Worm (Caenorhabditis elegans) whole organism, late embryonic: Measurements from ENCODE around the gene F23F1.5.
A peak's percentile ranks its signal among the peaks of the same experiment; 100 is the strongest.

ENCODE experiments used
- C08G9.2 ChIP-seq: sonication (generic microtip); optimal IDR thresholded peaks from 2 replicates; lab custom pipeline; 2016; ENCODE audit warnings: mild to moderate bottlenecking, missing genetic modification characterization, moderate library complexity, missing compliant biosample characterization
- C38D4.7 ChIP-seq: fragments of 200-800 bp; sonication (Bioruptor generic); optimal IDR thresholded peaks from 2 replicates; lab custom pipeline; 2018; ENCODE audit warnings: mild to moderate bottlenecking, missing genetic modification characterization, moderate library complexity, missing compliant biosample characterization
- F13H6.1 ChIP-seq: sonication (generic microtip); optimal IDR thresholded peaks from 2 replicates; lab custom pipeline; 2016; ENCODE audit warnings: missing genetic modification characterization, missing compliant biosample characterization
- K09A11.1 ChIP-seq: sonication (generic microtip); optimal IDR thresholded peaks from 2 replicates; lab custom pipeline; 2017; ENCODE audit warnings: antibody characterized with exemption, mild to moderate bottlenecking, missing genetic modification characterization, missing compliant biosample characterization; ENCODE audit not compliant: insufficient read depth
- Y22D7AL.16 ChIP-seq: sonication (generic microtip); optimal IDR thresholded peaks from 2 replicates; lab custom pipeline; 2016; ENCODE audit warnings: missing genetic modification characterization, missing compliant biosample characterization
- ahr-1 ChIP-seq: sonication (generic microtip); optimal IDR thresholded peaks from 2 replicates; lab custom pipeline; 2016; ENCODE audit warnings: missing genetic modification characterization, missing compliant biosample characterization
- ama-1 ChIP-seq: fragments of 150-350 bp; optimal IDR thresholded peaks from 2 replicates; lab custom pipeline; 2014
- ceh-14 ChIP-seq: sonication (generic microtip); optimal IDR thresholded peaks from 2 replicates; lab custom pipeline; 2016; ENCODE audit warnings: missing genotype, missing genetic modification characterization, missing compliant biosample characterization
- ceh-18 ChIP-seq: sonication (generic microtip); optimal IDR thresholded peaks from 2 replicates; lab custom pipeline; 2016; ENCODE audit warnings: missing genetic modification characterization, missing compliant biosample characterization
- ceh-19 ChIP-seq: fragments of 200-800 bp; sonication (Bioruptor generic); optimal IDR thresholded peaks from 2 replicates; lab custom pipeline; 2018; ENCODE audit warnings: mild to moderate bottlenecking, missing genetic modification characterization, missing compliant biosample characterization
- ceh-22 ChIP-seq: sonication (generic microtip); optimal IDR thresholded peaks from 2 replicates; lab custom pipeline; 2017; ENCODE audit warnings: missing biosample characterization, missing genetic modification characterization
- ceh-24 ChIP-seq: sonication (generic microtip); optimal IDR thresholded peaks from 2 replicates; lab custom pipeline; 2016; ENCODE audit warnings: mild to moderate bottlenecking, missing genetic modification characterization, missing compliant biosample characterization
- ceh-31 ChIP-seq: sonication (generic microtip); optimal IDR thresholded peaks from 2 replicates; lab custom pipeline; 2016; ENCODE audit warnings: missing genetic modification characterization, missing compliant biosample characterization
- ceh-34 ChIP-seq: sonication (generic microtip); optimal IDR thresholded peaks from 2 replicates; lab custom pipeline; 2016; ENCODE audit warnings: mild to moderate bottlenecking, missing genetic modification characterization, missing compliant biosample characterization
- ceh-45 ChIP-seq: fragments of 200-800 bp; sonication (Bioruptor generic); IDR thresholded peaks from 2 replicates; pipeline ENCODE4 v1.3.6; 2022; ENCODE audit warnings: missing genetic modification reagents, missing genetic modification characterization, missing compliant biosample characterization
- ceh-6 ChIP-seq: fragments of 200-800 bp; sonication (Bioruptor generic); optimal IDR thresholded peaks from 2 replicates; lab custom pipeline; 2018; ENCODE audit warnings: mild to moderate bottlenecking, missing genetic modification characterization, missing compliant biosample characterization
- che-1 ChIP-seq: sonication (generic microtip); optimal IDR thresholded peaks from 2 replicates; lab custom pipeline; 2016; ENCODE audit warnings: mild to moderate bottlenecking, missing genetic modification characterization, missing compliant biosample characterization
- dmd-4 ChIP-seq: sonication (generic microtip); optimal IDR thresholded peaks from 2 replicates; lab custom pipeline; 2016; ENCODE audit warnings: borderline replicate concordance, missing genetic modification characterization, missing compliant biosample characterization
- dve-1 ChIP-seq: sonication (generic microtip); optimal IDR thresholded peaks from 2 replicates; lab custom pipeline; 2017; ENCODE audit warnings: antibody characterized with exemption, mild to moderate bottlenecking, missing genetic modification characterization, missing compliant biosample characterization
- elt-2 ChIP-seq: sonication (generic microtip); optimal IDR thresholded peaks from 2 replicates; lab custom pipeline; 2016; ENCODE audit warnings: missing genetic modification reagents, missing genetic modification characterization, missing compliant biosample characterization
- ets-4 ChIP-seq: sonication (generic microtip); optimal IDR thresholded peaks from 2 replicates; lab custom pipeline; 2016; ENCODE audit warnings: missing genetic modification characterization, missing compliant biosample characterization
- eyg-1 ChIP-seq: sonication (generic microtip); optimal IDR thresholded peaks from 2 replicates; lab custom pipeline; 2016; ENCODE audit warnings: missing genotype, missing genetic modification characterization, missing compliant biosample characterization
- fkh-10 ChIP-seq: fragments of 150-350 bp; optimal IDR thresholded peaks from 2 replicates; lab custom pipeline; 2014; ENCODE audit warnings: missing biosample characterization, missing genetic modification reagents, missing genetic modification characterization
- fkh-6 ChIP-seq: sonication (generic microtip); optimal IDR thresholded peaks from 2 replicates; lab custom pipeline; 2016; ENCODE audit warnings: missing genetic modification characterization, missing compliant biosample characterization
- gmeb-2 ChIP-seq: sonication (generic microtip); optimal IDR thresholded peaks from 2 replicates; lab custom pipeline; 2016; ENCODE audit warnings: missing genetic modification characterization, inconsistent platforms, missing compliant biosample characterization
- hlh-13 ChIP-seq: fragments of 200-800 bp; sonication (Bioruptor generic); optimal IDR thresholded peaks from 2 replicates; lab custom pipeline; 2018; ENCODE audit warnings: mild to moderate bottlenecking, missing genetic modification characterization, missing compliant biosample characterization
- hlh-15 ChIP-seq: sonication (generic microtip); optimal IDR thresholded peaks from 2 replicates; lab custom pipeline; 2016; ENCODE audit warnings: missing genetic modification characterization, missing compliant biosample characterization
- hlh-30 ChIP-seq: sonication (generic microtip); optimal IDR thresholded peaks from 2 replicates; lab custom pipeline; 2017; ENCODE audit warnings: antibody characterized with exemption, missing genetic modification characterization, missing compliant biosample characterization; ENCODE audit not compliant: insufficient read depth
- hlh-6 ChIP-seq: sonication (generic microtip); optimal IDR thresholded peaks from 2 replicates; lab custom pipeline; 2016; ENCODE audit warnings: missing genotype, missing genetic modification characterization, missing compliant biosample characterization
- lim-6 ChIP-seq: sonication (generic microtip); optimal IDR thresholded peaks from 2 replicates; lab custom pipeline; 2016; ENCODE audit warnings: missing genetic modification characterization, missing compliant biosample characterization
- nfya-1 ChIP-seq: sonication (generic microtip); optimal IDR thresholded peaks from 2 replicates; lab custom pipeline; 2017; ENCODE audit warnings: missing genetic modification characterization, mild to moderate bottlenecking, missing compliant biosample characterization, antibody characterized with exemption, moderate library complexity
- nhr-11 ChIP-seq: fragments of 150-350 bp; optimal IDR thresholded peaks from 2 replicates; lab custom pipeline; 2014; ENCODE audit warnings: missing biosample characterization, missing genetic modification characterization
- odd-2 ChIP-seq: sonication (generic microtip); optimal IDR thresholded peaks from 2 replicates; lab custom pipeline; 2017; ENCODE audit warnings: antibody characterized with exemption, mild to moderate bottlenecking, missing genetic modification characterization, missing compliant biosample characterization
- pag-3 ChIP-seq: sonication (generic microtip); optimal IDR thresholded peaks from 2 replicates; lab custom pipeline; 2016; ENCODE audit warnings: missing compliant biosample characterization, missing genetic modification characterization, borderline replicate concordance
- pat-9 ChIP-seq: fragments of 200-800 bp; sonication (Bioruptor generic); optimal IDR thresholded peaks from 2 replicates; lab custom pipeline; 2018; ENCODE audit warnings: mild to moderate bottlenecking, missing genetic modification characterization, moderate library complexity, missing compliant biosample characterization
- pha-4 ChIP-seq: fragments of 150-350 bp; optimal IDR thresholded peaks from 2 replicates; lab custom pipeline; 2018; ENCODE audit warnings: missing biosample characterization, missing genetic modification reagents, missing genetic modification characterization
- pqm-1 ChIP-seq: sonication (generic microtip); optimal IDR thresholded peaks from 2 replicates; lab custom pipeline; 2016; ENCODE audit warnings: missing genetic modification characterization, missing compliant biosample characterization
- pros-1 ChIP-seq: fragments of 150-350 bp; optimal IDR thresholded peaks from 2 replicates; lab custom pipeline; 2014; ENCODE audit warnings: missing biosample characterization, missing genetic modification reagents, missing genetic modification characterization
- sdc-2 ChIP-seq: sonication (generic microtip); optimal IDR thresholded peaks from 2 replicates; lab custom pipeline; 2016; ENCODE audit warnings: missing genotype, missing genetic modification characterization, missing compliant biosample characterization
- sox-4 ChIP-seq: sonication (generic microtip); optimal IDR thresholded peaks from 2 replicates; lab custom pipeline; 2017; ENCODE audit warnings: mild to moderate bottlenecking, missing genetic modification characterization, inconsistent platforms, missing compliant biosample characterization
- syd-9 ChIP-seq: sonication (generic microtip); optimal IDR thresholded peaks from 2 replicates; lab custom pipeline; 2016; ENCODE audit warnings: mild to moderate bottlenecking, missing genetic modification characterization, moderate library complexity, missing compliant biosample characterization
- tbx-2 ChIP-seq: sonication (generic microtip); optimal IDR thresholded peaks from 2 replicates; lab custom pipeline; 2016; ENCODE audit warnings: missing genetic modification characterization, missing compliant biosample characterization
- tbx-7 ChIP-seq: sonication (generic microtip); optimal IDR thresholded peaks from 2 replicates; lab custom pipeline; 2016; ENCODE audit warnings: missing genotype, missing genetic modification characterization, missing compliant biosample characterization
- unc-3 ChIP-seq, 2 experiments: fragments of 200-800 bp in 1 of 2; sonication (Bioruptor generic) in 1 of 2; sonication (generic microtip) in 1 of 2; conservative IDR thresholded peaks in 1 of 2; optimal IDR thresholded peaks in 1 of 2; 2 replicates each; pipeline versions ENCODE4 v1.3.6 to Lab custom; 2016 to 2022; ENCODE audit warnings: missing compliant biosample characterization in 2 of 2, missing genetic modification characterization in 2 of 2, missing genetic modification reagents in 1 of 2
- unc-42 ChIP-seq: sonication (generic microtip); optimal IDR thresholded peaks from 2 replicates; lab custom pipeline; 2016; ENCODE audit warnings: missing genotype, missing genetic modification characterization, missing compliant biosample characterization
- unc-55 ChIP-seq: sonication (generic microtip); optimal IDR thresholded peaks from 2 replicates; lab custom pipeline; 2017; ENCODE audit warnings: missing biosample characterization, missing genetic modification reagents, missing genetic modification characterization
- unc-86 ChIP-seq: sonication (generic microtip); optimal IDR thresholded peaks from 2 replicates; lab custom pipeline; 2016; ENCODE audit warnings: missing genetic modification characterization, missing compliant biosample characterization
- zip-5 ChIP-seq: sonication (generic microtip); optimal IDR thresholded peaks from 2 replicates; lab custom pipeline; 2016; ENCODE audit warnings: missing genetic modification characterization, missing compliant biosample characterization
- ztf-16 ChIP-seq: sonication (generic microtip); optimal IDR thresholded peaks from 2 replicates; lab custom pipeline; 2017; ENCODE audit warnings: missing genetic modification characterization, missing compliant biosample characterization

Gene F23F1.5

DNA sequence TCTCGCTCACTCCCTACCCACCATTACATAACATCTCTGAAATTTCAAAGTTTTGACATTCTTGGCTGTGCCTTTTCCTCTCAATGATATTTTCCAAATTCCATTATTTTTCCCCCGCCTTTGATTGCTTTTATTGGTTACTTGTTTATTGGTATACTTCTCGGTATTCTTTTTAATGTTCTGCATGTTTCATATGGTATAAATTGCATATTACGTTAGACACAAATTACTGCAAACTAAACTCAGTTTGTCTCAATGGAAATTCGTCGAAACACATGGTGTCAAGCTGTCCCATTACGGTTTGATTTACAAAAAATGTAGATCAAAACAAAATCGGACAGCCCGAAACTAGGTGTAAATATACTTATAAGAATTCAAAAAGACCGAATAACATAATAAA, 9.4 kb downstream of the F23F1.5 start:
- TF ChIP-seq ama-1 (lab: Kevin White, UChicago) (no peak), ceh-22 (no peak), hlh-13 (no peak), hlh-6 (tag; lab: Kevin White, UChicago) (no peak), zip-5 (tag; lab: Kevin White, UChicago) (no peak), odd-2 (no peak), fkh-6 (tag; lab: Kevin White, UChicago) (no peak), tbx-2 (no peak), hlh-30 (no peak), F13H6.1 (no peak), che-1 (no peak), unc-55 (no peak), gmeb-2 (tag; lab: Kevin White, UChicago) (no peak), unc-3 (GFP tag; conservative IDR thresholded peaks at IDR 0.05; lab: Robert Waterston, UW) (no peak), unc-3 (tag; optimal IDR thresholded peaks at IDR 0.05; lab: Kevin White, UChicago) (no peak), ceh-14 (tag; lab: Kevin White, UChicago) (no peak), ahr-1 (tag; lab: Kevin White, UChicago) (no peak)

DNA sequence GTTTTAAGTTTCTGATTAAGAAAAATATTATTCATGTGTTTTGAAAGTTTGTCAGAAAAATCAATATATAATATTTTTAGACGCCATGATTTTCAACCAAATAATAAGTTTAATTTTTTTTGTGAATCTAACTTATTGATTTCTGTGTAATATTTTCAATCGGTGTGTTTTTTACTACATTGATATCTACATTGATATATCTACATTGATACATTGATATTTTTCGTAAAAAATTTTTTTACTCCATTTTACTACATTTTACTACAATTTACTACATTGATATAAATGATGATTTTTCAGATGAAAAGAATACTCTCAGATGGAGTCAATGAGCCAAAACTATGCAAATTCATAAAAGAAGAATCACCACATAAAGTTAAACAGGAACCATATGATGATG, 12.1 kb downstream of the F23F1.5 start, which contains the start of gene gmeb-1:
gmeb-1 (plus strand) TSS at position 301 of the 400 bp plus-strand sequence.
- TF ChIP-seq ceh-24 (tag; lab: Kevin White, UChicago) (no peak), fkh-10 (GFP tag; lab: Kevin White, UChicago) (no peak), unc-55 (no peak), hlh-30 (no peak), nhr-11 (tag; lab: Kevin White, UChicago) (no peak), sox-4 (tag; lab: Kevin White, UChicago) (no peak), nfya-1 (no peak), pha-4 (tag; lab: Kevin White, UChicago) (no peak), ceh-34 (tag; lab: Kevin White, UChicago) (no peak), pat-9 (tag; lab: Kevin White, UChicago) (no peak), tbx-7 (tag; lab: Kevin White, UChicago) (no peak), dmd-4 (tag; lab: Kevin White, UChicago) (no peak), pros-1 (tag; lab: Kevin White, UChicago) (no peak)
- TF ChIP-seq, all 69 proteins: peak for 0

DNA sequence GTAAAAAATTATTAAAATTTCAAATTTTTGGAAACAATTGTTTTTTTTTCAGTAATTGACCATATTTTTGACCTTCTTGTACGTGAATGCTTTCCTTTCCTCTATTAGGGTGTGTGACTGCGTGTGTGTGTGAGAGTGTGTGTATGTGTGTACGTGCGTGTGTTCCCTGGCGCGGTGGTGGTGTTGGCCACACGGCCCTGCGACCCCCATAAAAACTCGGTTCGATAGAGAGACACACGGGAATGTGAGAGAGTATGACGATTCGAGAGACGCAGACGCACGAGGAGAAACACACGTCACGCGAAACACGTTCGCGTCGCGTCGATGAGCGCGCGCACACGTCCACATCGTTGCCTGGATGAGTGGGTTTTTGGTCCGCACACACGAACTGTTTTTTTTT, 12.6 kb downstream of the F23F1.5 start:
- no peak for TF ChIP-seq lim-6
- TF ChIP-seq ztf-16 (tag; lab: Kevin White, UChicago), result no peak
- no peak for TF ChIP-seq syd-9 (tag; lab: Kevin White, UChicago)
- TF ChIP-seq ceh-31 (tag; lab: Kevin White, UChicago), result peak; percentile 74
- TF ChIP-seq C38D4.7 (GFP tag; lab: Kevin White, UChicago), result no peak
- TF ChIP-seq ceh-45, result no peak
- no peak for TF ChIP-seq Y22D7AL.16 (tag; lab: Kevin White, UChicago)
- TF ChIP-seq K09A11.1 (tag; lab: Kevin White, UChicago), result no peak
- TF ChIP-seq C08G9.2 (tag; lab: Kevin White, UChicago), result peak; percentile 36
- TF ChIP-seq zip-5 (tag; lab: Kevin White, UChicago), result no peak
- peak; percentile 10 for TF ChIP-seq pqm-1 (tag; lab: Kevin White, UChicago)
- no peak for TF ChIP-seq nhr-11 (tag; lab: Kevin White, UChicago)
- no peak for TF ChIP-seq unc-3 (GFP tag; conservative IDR thresholded peaks at IDR 0.05; lab: Robert Waterston, UW)
- TF ChIP-seq unc-3 (tag; optimal IDR thresholded peaks at IDR 0.05; lab: Kevin White, UChicago), result no peak
- no peak for TF ChIP-seq pag-3 (tag; lab: Kevin White, UChicago)
- peak; percentile 56 for TF ChIP-seq ceh-18 (tag; lab: Kevin White, UChicago)
- TF ChIP-seq dmd-4 (tag; lab: Kevin White, UChicago), result peak; percentile 29
- TF ChIP-seq unc-55, result peak; percentile 61
- TF ChIP-seq unc-42 (tag; lab: Kevin White, UChicago), result peak; percentile 17
- TF ChIP-seq ceh-6 (GFP tag; lab: Kevin White, UChicago), result peak; percentile 41
- no peak for TF ChIP-seq unc-86 (tag; lab: Kevin White, UChicago)
- TF ChIP-seq hlh-15 (tag; lab: Kevin White, UChicago), result no peak
- peak; percentile 28 for TF ChIP-seq elt-2 (tag; lab: Kevin White, UChicago)
- TF ChIP-seq eyg-1 (tag; lab: Kevin White, UChicago), result no peak
- peak; percentile 29 for TF ChIP-seq sdc-2 (tag; lab: Kevin White, UChicago)
- no peak for TF ChIP-seq ets-4
- TF ChIP-seq dve-1 (tag; lab: Kevin White, UChicago), result no peak
- peak; percentile 38 for TF ChIP-seq ceh-19 (GFP tag; lab: Kevin White, UChicago)
- TF ChIP-seq pros-1 (tag; lab: Kevin White, UChicago), result no peak
- TF ChIP-seq nfya-1, result peak; percentile 5
- TF ChIP-seq ceh-14 (tag; lab: Kevin White, UChicago), result peak; percentile 2
